Fruit fly (Drosophila melanogaster) whole organism, embryonic: ENCODE results near the gene CG3815.

ENCODE experiments used
- Antp ChIP-seq: fragments of 200-800 bp; sonication (Bioruptor generic); optimal IDR thresholded peaks from 3 replicates; lab custom pipeline; 2016; ENCODE audit warnings: missing biosample characterization, missing genetic modification characterization
- Asciz ChIP-seq: fragments of 200-800 bp; sonication (Bioruptor generic); optimal IDR thresholded peaks from 2 replicates; lab custom pipeline; 2017; ENCODE audit warnings: missing biosample characterization, mild to moderate bottlenecking, missing genetic modification characterization, missing genetic modification reagents
- Blimp-1 ChIP-seq: fragments of 200-800 bp; sonication (Bioruptor generic); optimal IDR thresholded peaks from 3 replicates; lab custom pipeline; 2018; ENCODE audit warnings: missing biosample characterization, missing genetic modification characterization, mild to moderate bottlenecking, moderate library complexity, missing genetic modification reagents
- CG10979 ChIP-seq: fragments of 200-800 bp; sonication (Bioruptor generic); optimal IDR thresholded peaks from 2 replicates; lab custom pipeline; 2018; ENCODE audit warnings: missing biosample characterization, mild to moderate bottlenecking, missing genetic modification characterization, moderate library complexity
- CG11247 ChIP-seq: fragments of 200-800 bp; sonication (Bioruptor generic); IDR thresholded peaks from 2 replicates; pipeline ENCODE4 v1.3.6; 2022; ENCODE audit warnings: missing biosample characterization, missing genetic modification characterization
- CG11456 ChIP-seq: fragments of 200-800 bp; sonication (Bioruptor generic); IDR thresholded peaks from 3 replicates; pipeline ENCODE4 v1.3.6; 2022; ENCODE audit warnings: missing biosample characterization, missing genetic modification characterization
- CG11504 ChIP-seq: fragments of 200-800 bp; sonication (Bioruptor generic); optimal IDR thresholded peaks from 3 replicates; lab custom pipeline; 2019; ENCODE audit warnings: missing biosample characterization, mild to moderate bottlenecking, missing genetic modification characterization, moderate library complexity
- CG12236 ChIP-seq: fragments of 200-800 bp; sonication (Bioruptor generic); optimal IDR thresholded peaks from 2 replicates; lab custom pipeline; 2016; ENCODE audit warnings: missing biosample characterization, missing genetic modification characterization
- CG13775 ChIP-seq: fragments of 200-800 bp; sonication (Bioruptor generic); optimal IDR thresholded peaks from 3 replicates; lab custom pipeline; 2017; ENCODE audit warnings: missing biosample characterization, mild to moderate bottlenecking, missing genetic modification characterization
- CG15269 ChIP-seq: fragments of 200-800 bp; sonication (Bioruptor generic); optimal IDR thresholded peaks from 2 replicates; lab custom pipeline; 2018; ENCODE audit warnings: missing biosample characterization, mild to moderate bottlenecking, missing genetic modification characterization, moderate library complexity
- CG17802 ChIP-seq: fragments of 200-800 bp; sonication (Bioruptor generic); optimal IDR thresholded peaks from 2 replicates; lab custom pipeline; 2018; ENCODE audit warnings: missing biosample characterization, mild to moderate bottlenecking, missing genetic modification characterization, moderate library complexity
- CG18262 ChIP-seq: fragments of 200-800 bp; optimal IDR thresholded peaks from 3 replicates; lab custom pipeline; 2019; ENCODE audit warnings: missing biosample characterization, mild to moderate bottlenecking, missing genetic modification characterization, moderate library complexity
- CG18599 ChIP-seq: fragments of 200-800 bp; sonication (Bioruptor generic); optimal IDR thresholded peaks from 3 replicates; lab custom pipeline; 2017; ENCODE audit warnings: missing biosample characterization, missing genetic modification characterization, mild to moderate bottlenecking, moderate library complexity, missing genetic modification reagents
- CG2712 ChIP-seq: fragments of 200-800 bp; optimal IDR thresholded peaks from 3 replicates; lab custom pipeline; 2019; ENCODE audit warnings: missing biosample characterization, mild to moderate bottlenecking, missing genetic modification characterization, moderate library complexity
- CG30403 ChIP-seq: fragments of 200-800 bp; sonication (Bioruptor generic); optimal IDR thresholded peaks from 3 replicates; lab custom pipeline; 2016; ENCODE audit warnings: missing biosample characterization, missing genetic modification characterization
- CG31441 ChIP-seq: fragments of 200-800 bp; sonication (Bioruptor generic); IDR thresholded peaks from 2 replicates; pipeline ENCODE4 v1.3.6; 2022; ENCODE audit warnings: missing biosample characterization, missing genetic modification characterization
- CG5953 ChIP-seq: fragments of 200-800 bp; sonication (Bioruptor generic); IDR thresholded peaks from 2 replicates; pipeline ENCODE4 v1.3.6; 2022; ENCODE audit warnings: missing biosample characterization, missing genetic modification characterization
- CG7745 ChIP-seq: fragments of 200-800 bp; sonication (Bioruptor generic); optimal IDR thresholded peaks from 2 replicates; lab custom pipeline; 2018; ENCODE audit warnings: missing biosample characterization, mild to moderate bottlenecking, missing genetic modification characterization, moderate library complexity
- CG8290 ChIP-seq, 3 experiments: fragments of 200-800 bp; sonication (Bioruptor generic); optimal IDR thresholded peaks; 2 replicates each; lab custom pipeline; 2016 to 2019; ENCODE audit warnings: missing biosample characterization in 3 of 3, missing genetic modification characterization in 3 of 3, mild to moderate bottlenecking in 2 of 3, moderate library complexity in 1 of 3
- CG9797 ChIP-seq: fragments of 200-800 bp; sonication (Bioruptor generic); optimal IDR thresholded peaks from 3 replicates; lab custom pipeline; 2018; ENCODE audit warnings: missing biosample characterization, mild to moderate bottlenecking, missing genetic modification characterization
- CG9817 ChIP-seq: fragments of 200-800 bp; sonication (Bioruptor generic); optimal IDR thresholded peaks from 2 replicates; lab custom pipeline; 2018; ENCODE audit warnings: missing biosample characterization, mild to moderate bottlenecking, missing genetic modification characterization, moderate library complexity
- Dad ChIP-seq: fragments of 200-800 bp; sonication (Bioruptor generic); optimal IDR thresholded peaks from 3 replicates; lab custom pipeline; 2016; ENCODE audit warnings: missing biosample characterization, missing genetic modification characterization
- E2f1 ChIP-seq: fragments of 200-800 bp; sonication (Bioruptor generic); IDR thresholded peaks from 2 replicates; pipeline ENCODE4 v1.3.6; 2022; ENCODE audit warnings: missing biosample characterization, missing genetic modification characterization
- Ets65A ChIP-seq: fragments of 200-800 bp; sonication (Bioruptor generic); peaks from one replicate; lab custom pipeline; 2016; ENCODE audit warnings: missing biosample characterization, missing genetic modification characterization
- Fer1 ChIP-seq: fragments of 200-800 bp; sonication (Bioruptor generic); optimal IDR thresholded peaks from 2 replicates; lab custom pipeline; 2017; ENCODE audit warnings: missing biosample characterization, mild to moderate bottlenecking, missing genetic modification characterization
- H15 ChIP-seq: fragments of 200-800 bp; sonication (Bioruptor generic); IDR thresholded peaks from 3 replicates; pipeline ENCODE4 v1.3.6; 2022; ENCODE audit warnings: missing biosample characterization, missing genetic modification characterization
- HLH54F ChIP-seq: fragments of 200-800 bp; sonication (Bioruptor generic); optimal IDR thresholded peaks from 3 replicates; lab custom pipeline; 2016; ENCODE audit warnings: missing biosample characterization, missing genetic modification characterization
- Hmr ChIP-seq: fragments of 200-800 bp; sonication (Bioruptor generic); optimal IDR thresholded peaks from 3 replicates; lab custom pipeline; 2017; ENCODE audit warnings: mild to moderate bottlenecking, missing biosample characterization, missing genetic modification reagents, missing genetic modification characterization
- Hr39 ChIP-seq: fragments of >200 bp; optimal IDR thresholded peaks from 2 replicates; lab custom pipeline; 2017
- NC2α ChIP-seq: fragments of 200-800 bp; sonication (Bioruptor generic); optimal IDR thresholded peaks from 2 replicates; lab custom pipeline; 2016; ENCODE audit warnings: missing biosample characterization, missing genetic modification characterization
- Sin3A ChIP-seq: fragments of >200 bp; optimal IDR thresholded peaks from 2 replicates; lab custom pipeline; 2018
- Usf ChIP-seq: fragments of 200-800 bp; sonication (Bioruptor generic); optimal IDR thresholded peaks from 2 replicates; lab custom pipeline; 2017; ENCODE audit warnings: missing genotype, missing biosample characterization, missing genetic modification characterization
- YL-1 ChIP-seq: fragments of 200-800 bp; sonication (Bioruptor generic); optimal IDR thresholded peaks from 3 replicates; lab custom pipeline; 2017; ENCODE audit warnings: missing biosample characterization, mild to moderate bottlenecking, missing genetic modification characterization
- aop ChIP-seq: fragments of 200-800 bp; sonication (Bioruptor generic); IDR thresholded peaks from 2 replicates; pipeline ENCODE4 v1.3.6; 2022; ENCODE audit warnings: missing biosample characterization, missing genetic modification characterization
- ap ChIP-seq: fragments of 200-800 bp; sonication (Bioruptor generic); IDR thresholded peaks from 2 replicates; pipeline ENCODE4 v1.3.6; 2022; ENCODE audit warnings: missing biosample characterization, missing genetic modification characterization
- dati ChIP-seq: fragments of 200-800 bp; sonication (Bioruptor generic); IDR thresholded peaks from 2 replicates; pipeline ENCODE4 v1.3.6; 2022; ENCODE audit warnings: missing biosample characterization, missing genetic modification characterization
- eve ChIP-seq, 2 experiments: fragments of >200 bp; optimal IDR thresholded peaks; 2 replicates each; lab custom pipeline; 2017; ENCODE audit warnings: missing biosample characterization in 2 of 2, missing genetic modification characterization in 2 of 2
- fru ChIP-seq: fragments of >200 bp; optimal IDR thresholded peaks from 2 replicates; lab custom pipeline; 2017
- gfzf ChIP-seq: fragments of 200-800 bp; sonication (Bioruptor generic); optimal IDR thresholded peaks from 2 replicates; lab custom pipeline; 2016; ENCODE audit warnings: missing biosample characterization, mild to moderate bottlenecking, missing genetic modification characterization, moderate library complexity
- grau ChIP-seq: fragments of 200-800 bp; optimal IDR thresholded peaks from 3 replicates; lab custom pipeline; 2019; ENCODE audit warnings: missing biosample characterization, mild to moderate bottlenecking, missing genetic modification characterization, moderate library complexity
- hb ChIP-seq: fragments of 200-800 bp; sonication (Bioruptor generic); IDR thresholded peaks from 3 replicates; pipeline ENCODE4 v1.3.6; 2022; ENCODE audit warnings: missing biosample characterization, missing genetic modification characterization; ENCODE audit not compliant: partially characterized antibody
- ind ChIP-seq: fragments of 200-800 bp; sonication (Bioruptor generic); optimal IDR thresholded peaks from 3 replicates; lab custom pipeline; 2016; ENCODE audit warnings: missing biosample characterization, missing genetic modification characterization
- nerfin-2 ChIP-seq: fragments of 200-800 bp; sonication (Bioruptor generic); IDR thresholded peaks from 2 replicates; pipeline ENCODE4 v1.3.6; 2022; ENCODE audit warnings: missing biosample characterization, missing genetic modification characterization; ENCODE audit not compliant: partially characterized antibody
- onecut ChIP-seq: fragments of 200-800 bp; sonication (Bioruptor generic); IDR thresholded peaks from 2 replicates; pipeline ENCODE4 v1.3.6; 2022; ENCODE audit warnings: missing biosample characterization, missing genetic modification characterization
- phol ChIP-seq: fragments of 200-800 bp; sonication (Bioruptor generic); optimal IDR thresholded peaks from 3 replicates; lab custom pipeline; 2018; ENCODE audit warnings: missing biosample characterization, mild to moderate bottlenecking, missing genetic modification characterization, moderate library complexity
- sc ChIP-seq, 3 experiments: fragments of >200 bp in 2 of 3; fragments of 200-800 bp in 1 of 3; sonication (Bioruptor generic) in 1 of 3; optimal IDR thresholded peaks; 2 replicates in 2 of 3; 3 replicates in 1 of 3; lab custom pipeline; 2017; ENCODE audit warnings: mild to moderate bottlenecking in 1 of 3, missing biosample characterization in 1 of 3, missing genetic modification characterization in 1 of 3, missing genetic modification reagents in 1 of 3
- sim ChIP-seq: fragments of 200-800 bp; sonication (Bioruptor generic); IDR thresholded peaks from 2 replicates; pipeline ENCODE4 v1.3.6; 2022; ENCODE audit warnings: missing biosample characterization, missing genetic modification characterization
- so ChIP-seq: fragments of 200-800 bp; sonication (Bioruptor generic); IDR thresholded peaks from 3 replicates; pipeline ENCODE4 v1.3.6; 2022; ENCODE audit warnings: missing biosample characterization, missing genetic modification characterization
- z ChIP-seq: fragments of 200-800 bp; sonication (Bioruptor generic); IDR thresholded peaks from 3 replicates; pipeline ENCODE4 v1.3.6; 2022; ENCODE audit warnings: missing biosample characterization, missing genetic modification characterization

Gene CG3815

DNA sequence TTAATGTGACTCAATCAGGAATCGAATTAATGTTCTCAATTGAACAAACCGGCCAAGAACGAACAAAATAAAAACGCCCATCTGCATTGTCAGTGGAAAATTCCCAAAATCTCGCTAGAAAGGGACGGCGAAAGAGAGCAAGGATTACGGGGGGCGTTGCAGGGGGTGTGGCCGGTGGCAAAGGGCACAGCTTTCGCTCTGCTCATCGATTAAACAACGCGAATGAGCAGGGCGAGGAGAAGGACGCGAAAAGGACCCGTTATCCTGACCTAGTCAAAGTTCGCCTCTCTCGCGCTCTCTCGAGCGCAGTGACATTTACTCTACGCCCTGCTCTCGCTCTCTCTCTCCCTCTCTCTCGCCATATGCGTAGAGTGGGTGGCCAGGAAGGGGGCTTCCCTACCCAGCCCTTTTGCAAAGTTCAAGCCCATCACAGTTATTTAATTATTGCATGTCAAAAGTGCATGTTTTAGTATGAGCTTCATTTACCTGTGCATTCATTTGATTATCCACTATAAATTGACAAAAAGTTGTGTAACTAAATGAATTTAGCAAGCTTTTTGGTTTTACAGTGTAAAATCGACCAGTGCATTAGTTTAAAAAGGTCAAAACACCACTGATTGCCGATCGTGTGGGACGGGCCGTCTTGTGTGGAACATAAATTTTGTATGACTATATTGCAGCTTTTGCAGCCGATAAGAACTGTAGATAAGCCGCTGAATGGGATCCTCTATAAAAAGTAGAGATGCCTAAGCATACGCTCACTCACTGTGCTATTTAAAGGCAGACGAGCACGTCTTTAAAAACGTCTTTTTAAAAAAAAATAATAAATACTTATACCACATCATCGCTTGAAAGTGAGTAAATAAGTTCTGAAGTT is 43.8 kb downstream of the CG3815 start (continued):
- TF ChIP-seq NC2α (GFP tag; lab: Kevin White, UChicago) (no peak), so (no peak), E2f1 (GFP tag; lab: Robert Waterston, UW) (no peak), CG12236 (GFP tag; lab: Kevin White, UChicago) (no peak), sc (optimal IDR thresholded peaks at IDR 0.05; lab: Kevin White, UChicago) (no peak), sc (GFP tag; optimal IDR thresholded peaks at IDR 0.05; lab: Kevin White, UChicago) (no peak), nerfin-2 (GFP tag; lab: Robert Waterston, UW) (no peak), CG8290 (GFP tag; optimal IDR thresholded peaks at IDR 0.05; lab: Kevin White, UChicago) (no peak), CG8290 (tag; optimal IDR thresholded peaks at IDR 0.05; lab: Kevin White, UChicago) (peak in 1 of 2 experiments; percentile 32), CG17802 (tag; lab: Kevin White, UChicago) (no peak), HLH54F (GFP tag; lab: Kevin White, UChicago) (peak; percentile 4), Sin3A (lab: Kevin White, UChicago) (no peak), ap (GFP tag; lab: Robert Waterston, UW) (no peak), eve (GFP tag; optimal IDR thresholded peaks at IDR 0.05; lab: Kevin White, UChicago) (peak in 1 of 2 experiments; percentile 66), CG11504 (tag; lab: Kevin White, UChicago) (peak; percentile 45), CG7745 (tag; lab: Kevin White, UChicago) (no peak), onecut (peak; percentile 94), gfzf (GFP tag; lab: Kevin White, UChicago) (no peak), CG18262 (tag; lab: Kevin White, UChicago) (peak; percentile 31), Dad (GFP tag; lab: Kevin White, UChicago) (peak; percentile 28), Hr39 (lab: Kevin White, UChicago) (no peak), CG30403 (GFP tag; lab: Kevin White, UChicago) (peak; percentile 45), aop (GFP tag; lab: Robert Waterston, UW) (no peak), Asciz (GFP tag; lab: Kevin White, UChicago) (no peak), grau (tag; lab: Kevin White, UChicago) (peak; percentile 4), phol (tag; lab: Kevin White, UChicago) (peak; percentile 2), CG18599 (GFP tag; lab: Kevin White, UChicago) (peak; percentile 10), CG15269 (tag; lab: Kevin White, UChicago) (no peak), Fer1 (no peak), hb (GFP tag; lab: Robert Waterston, UW) (no peak), Blimp-1 (GFP tag; lab: Kevin White, UChicago) (peak; percentile 11), H15 (GFP tag; lab: Robert Waterston, UW) (peak; percentile 8; the same call in 1 of the 3 replicates), CG9817 (tag; lab: Kevin White, UChicago) (no peak), CG11456 (GFP tag; lab: Robert Waterston, UW) (0 out of 3 replicates have a peak, but pooled peaks have one; percentile 39), Usf (GFP tag; lab: Kevin White, UChicago) (no peak), z (no peak), Hmr (GFP tag; lab: Kevin White, UChicago) (peak; percentile 23), ind (GFP tag; lab: Kevin White, UChicago) (peak; percentile 24), Ets65A (GFP tag; lab: Kevin White, UChicago) (no peak), Antp (GFP tag; lab: Kevin White, UChicago) (peak; percentile 28), CG9797 (no peak), CG10979 (tag; lab: Kevin White, UChicago) (no peak), CG5953 (no peak), fru (lab: Kevin White, UChicago) (no peak), dati (GFP tag; lab: Robert Waterston, UW) (no peak), CG2712 (tag; lab: Kevin White, UChicago) (no peak), YL-1 (GFP tag; lab: Kevin White, UChicago) (no peak), sim (GFP tag; lab: Robert Waterston, UW) (no peak), CG31441 (GFP tag; lab: Robert Waterston, UW) (no peak), CG13775 (GFP tag; lab: Kevin White, UChicago) (peak; percentile 27), CG11247 (GFP tag; lab: Robert Waterston, UW) (0 out of 2 replicates have a peak, but pooled peaks have one; percentile 19)
